Fruit fly (Drosophila melanogaster): Measurements from ENCODE around the gene Smu1.

DNA sequence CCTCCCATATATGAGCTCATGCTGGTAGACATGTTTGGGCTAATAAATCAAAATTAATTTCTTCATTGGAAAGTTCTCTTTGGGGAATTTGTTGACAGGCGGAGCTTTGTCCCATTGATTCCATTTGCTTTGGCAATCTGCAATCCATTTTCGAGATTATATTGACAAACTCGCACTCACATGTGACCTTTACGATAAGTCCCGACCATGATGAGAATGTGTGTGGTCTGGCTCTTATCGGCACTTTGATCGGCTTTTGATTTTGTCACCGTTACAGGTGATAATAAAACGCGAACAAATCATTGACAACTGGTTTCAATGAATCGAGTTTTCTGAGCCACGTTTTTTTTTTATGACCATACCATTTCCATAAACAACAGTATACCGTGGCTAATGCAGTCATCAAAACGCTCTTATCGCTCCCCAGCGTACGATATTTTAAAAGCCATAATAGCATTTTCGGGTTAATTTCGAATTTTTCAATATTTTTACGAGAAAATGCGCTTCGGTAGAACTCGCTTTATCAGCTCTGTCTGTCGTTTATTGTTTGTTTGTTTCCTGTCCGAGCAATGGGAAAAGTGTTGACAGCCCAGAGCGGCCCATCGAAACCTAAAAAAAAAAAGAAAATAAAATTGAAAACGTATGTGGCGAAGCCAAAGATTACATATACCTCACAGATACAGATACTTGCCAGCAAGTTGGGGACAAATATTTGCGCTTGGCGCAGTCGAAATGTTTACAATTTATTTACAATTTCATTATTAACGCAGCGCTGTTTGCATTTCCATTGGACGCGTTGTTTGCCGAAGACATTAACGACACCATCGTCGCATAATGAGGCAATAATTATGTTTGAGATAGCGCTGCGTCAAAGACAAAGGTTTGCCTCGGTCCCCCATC, 16.5 kb upstream of the Smu1 start:
- no peak for TF ChIP-seq CTCF (optimal IDR thresholded peaks at IDR 0.05)
- no peak for TF ChIP-seq CG8478 (optimal IDR thresholded peaks at IDR 0.05)

All from S2 (cell line).